Fruit fly (Drosophila melanogaster): ENCODE results near the gene CG6908.

The CG6908 gene

DNA sequence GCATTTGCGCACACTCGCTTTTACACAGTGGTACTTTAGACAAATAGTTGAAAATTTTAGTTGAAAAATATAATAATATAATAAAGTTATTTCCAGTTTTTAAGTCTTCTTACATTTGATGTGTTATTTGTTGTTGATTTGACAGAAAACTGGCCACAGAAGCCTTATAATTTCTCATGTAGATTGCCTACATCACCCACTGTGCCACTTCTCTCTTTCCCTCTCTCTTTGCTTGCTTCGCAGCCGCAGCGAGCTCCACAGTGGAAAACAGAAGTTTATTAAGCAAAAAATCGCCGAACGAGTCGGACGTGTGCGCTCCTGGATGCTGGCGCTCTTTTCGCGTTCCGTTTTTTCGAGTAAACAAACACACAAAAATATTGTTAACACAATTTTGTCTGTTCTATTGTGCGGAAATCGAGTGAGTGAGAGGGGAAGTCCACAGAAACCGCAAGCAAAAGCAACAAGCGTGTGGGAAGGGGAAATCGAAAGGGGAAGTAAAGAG lies 33.9 kb downstream of the CG6908 start, which contains the start of gene CG42327 (continued):
- TF ChIP-seq CG32772 (GFP tag; IDR thresholded peaks at IDR 0.05) (peak; percentile 94), Dip2 (GFP tag; IDR thresholded peaks at IDR 0.05) (peak; percentile 65), gcm (GFP tag; optimal IDR thresholded peaks at IDR 0.05) (peak; percentile 96), wor (GFP tag; IDR thresholded peaks at IDR 0.05) (peak; percentile 93), CG1603 (tag; optimal IDR thresholded peaks at IDR 0.05) (peak; percentile 84), NC2β (GFP tag; optimal IDR thresholded peaks at IDR 0.05) (peak; percentile 84), CG10959 (GFP tag; IDR thresholded peaks at IDR 0.05) (peak; percentile 95), zen (tag; optimal IDR thresholded peaks at IDR 0.05) (peak; percentile 87), CG9437 (GFP tag; optimal IDR thresholded peaks at IDR 0.05) (peak; percentile 89), otp (GFP tag; IDR thresholded peaks at IDR 0.05) (peak; percentile 97), ems (GFP tag; optimal IDR thresholded peaks at IDR 0.05) (peak; percentile 85), CG7271 (tag; optimal IDR thresholded peaks at IDR 0.05) (peak; percentile 88), hkb (optimal IDR thresholded peaks at IDR 0.05) (no peak), hkb (GFP tag; IDR thresholded peaks at IDR 0.05) (peak; percentile 98), Myb (GFP tag; optimal IDR thresholded peaks at IDR 0.05) (peak; percentile 45), stwl (tag; optimal IDR thresholded peaks at IDR 0.05) (peak; percentile 38), kni (GFP tag; optimal IDR thresholded peaks at IDR 0.05) (no peak), lmd (GFP tag; IDR thresholded peaks at IDR 0.05) (peak; percentile 94), hth (optimal IDR thresholded peaks at IDR 0.05) (no peak), Dll (GFP tag; IDR thresholded peaks at IDR 0.05; ENCODE audit: partially characterized antibody) (peak; percentile 48; the same call in 1 of the 4 replicates), Sry-δ (GFP tag; optimal IDR thresholded peaks at IDR 0.05) (peak; percentile 1), B-H2 (GFP tag; optimal IDR thresholded peaks at IDR 0.05) (peak; percentile 32), lilli (GFP tag; optimal IDR thresholded peaks at IDR 0.05) (peak; percentile 88), CG34224 (GFP tag; IDR thresholded peaks at IDR 0.05; ENCODE audit: partially characterized antibody) (no peak), Lpt (GFP tag; optimal IDR thresholded peaks at IDR 0.05) (no peak), CG16779 (GFP tag; IDR thresholded peaks at IDR 0.05) (peak; percentile 51; the same call in 1 of the 2 replicates), gro (GFP tag; optimal IDR thresholded peaks at IDR 0.05) (peak; percentile 69), CG3838 (GFP tag; optimal IDR thresholded peaks at IDR 0.05) (peak; percentile 48), ind (GFP tag; optimal IDR thresholded peaks at IDR 0.05) (peak; percentile 89), CG30403 (GFP tag; optimal IDR thresholded peaks at IDR 0.05) (peak; percentile 94), CG14965 (GFP tag; optimal IDR thresholded peaks at IDR 0.05; ENCODE audit: borderline replicate concordance) (peak; percentile 20), ash1 (GFP tag; optimal IDR thresholded peaks at IDR 0.05) (peak; percentile 21), row (GFP tag; IDR thresholded peaks at IDR 0.05) (peak; percentile 98), danr (GFP tag; IDR thresholded peaks at IDR 0.05) (peak; percentile 87), CG15011 (GFP tag; optimal IDR thresholded peaks at IDR 0.05) (peak; percentile 80), Atf-2 (GFP tag; optimal IDR thresholded peaks at IDR 0.05) (peak; percentile 82), aop (GFP tag; IDR thresholded peaks at IDR 0.05) (peak; percentile 61; the same call in 1 of the 2 replicates)

- peak; percentile 37; the same call in 1 of the 2 replicates for TF ChIP-seq inv (GFP tag; IDR thresholded peaks at IDR 0.05; ENCODE audit: partially characterized antibody)
- no peak for TF ChIP-seq nerfin-2 (GFP tag; IDR thresholded peaks at IDR 0.05; ENCODE audit: partially characterized antibody)
- TF ChIP-seq CG3726 (GFP tag; IDR thresholded peaks at IDR 0.05): no peak
- TF ChIP-seq CG31441 (GFP tag; IDR thresholded peaks at IDR 0.05): peak; percentile 66; the same call in 1 of the 2 replicates
- TF ChIP-seq Kr (GFP tag; optimal IDR thresholded peaks at IDR 0.05): no peak
- TF ChIP-seq CG32767 (GFP tag; IDR thresholded peaks at IDR 0.05): peak; percentile 43; the same call in 1 of the 2 replicates
- 0 out of 3 replicates have a peak, but pooled peaks have one; percentile 31 for TF ChIP-seq CG7357 (GFP tag; IDR thresholded peaks at IDR 0.05)
- TF ChIP-seq trem (tag; optimal IDR thresholded peaks at IDR 0.05): peak; percentile 68
- TF ChIP-seq sna (GFP tag; IDR thresholded peaks at IDR 0.05; ENCODE audit: partially characterized antibody): no peak
- TF ChIP-seq z (GFP tag; IDR thresholded peaks at IDR 0.05): no peak
- peak; percentile 70 for TF ChIP-seq CG13424 (tag; optimal IDR thresholded peaks at IDR 0.05)
- peak; percentile 72 for TF ChIP-seq CG12391 (tag; optimal IDR thresholded peaks at IDR 0.05)
- peak; percentile 47 for TF ChIP-seq CG13296 (GFP tag; optimal IDR thresholded peaks at IDR 0.05)
- no peak for TF ChIP-seq pnt (GFP tag; optimal IDR thresholded peaks at IDR 0.05)
Observed at dm6 chr3R:11650105-11651039, 39.5 kb downstream of the CG6908 start, which contains the start of the genes Csk and Elp1. Csk (minus strand) TSS chr3R:11650706. Elp1 (plus strand) TSS chr3R:11650971.
